Fruit fly (Drosophila melanogaster) whole organism, pupa: Measurements from ENCODE around the gene CG8927.

Experiments
- CG12605 ChIP-seq: fragments of 200-800 bp; sonication (Bioruptor generic); IDR thresholded peaks from 2 replicates; pipeline ENCODE4 v1.3.6; 2022; ENCODE audit warnings: missing biosample characterization, missing genetic modification characterization
- CG13204 ChIP-seq: fragments of 200-800 bp; sonication (Bioruptor generic); optimal IDR thresholded peaks from 2 replicates; lab custom pipeline; 2018; ENCODE audit warnings: missing biosample characterization, mild to moderate bottlenecking, missing genetic modification characterization, moderate library complexity
- EcR ChIP-seq: fragments of 200-800 bp; sonication (Bioruptor generic); optimal IDR thresholded peaks from 3 replicates; lab custom pipeline; 2019; ENCODE audit warnings: missing biosample characterization, missing genetic modification characterization, mild to moderate bottlenecking, moderate library complexity, missing genetic modification reagents
- Ets98B ChIP-seq: fragments of 200-800 bp; sonication (Bioruptor generic); IDR thresholded peaks from 2 replicates; pipeline ENCODE4 v1.3.6; 2022; ENCODE audit warnings: missing biosample characterization, missing genetic modification characterization

CG8927 gene

dm6 chr3R:16235215-16235937 is 54.6 kb downstream of the CG8927 start:
- TF ChIP-seq CG13204, result peak; percentile 76
- peak; percentile 96 for TF ChIP-seq EcR (GFP tag; lab: Kevin White, UChicago)
- no peak for TF ChIP-seq CG12605 (GFP tag; lab: Robert Waterston, UW)
- no peak for TF ChIP-seq Ets98B
